Fruit fly (Drosophila melanogaster) whole organism, prepupa: ENCODE measurements around the gene CG32563.

Experiments used
- CG8319 ChIP-seq: fragments of 200-800 bp; sonication (Bioruptor generic); optimal IDR thresholded peaks from 3 replicates; lab custom pipeline; 2016; ENCODE audit warnings: missing biosample characterization, missing genetic modification characterization
- Eip93F ChIP-seq: fragments of 200-800 bp; sonication (Bioruptor generic); optimal IDR thresholded peaks from 2 replicates; lab custom pipeline; 2016; ENCODE audit warnings: missing biosample characterization, mild to moderate bottlenecking, missing genetic modification characterization
- Gug ChIP-seq: fragments of 200-800 bp; sonication (Bioruptor generic); IDR thresholded peaks from 2 replicates; pipeline ENCODE4 v1.3.6; 2022; ENCODE audit warnings: missing biosample characterization, missing genetic modification characterization
- Hr4 ChIP-seq: fragments of 200-800 bp; sonication (Bioruptor generic); optimal IDR thresholded peaks from 3 replicates; lab custom pipeline; 2016; ENCODE audit warnings: missing biosample characterization, missing genetic modification characterization
- Lpt ChIP-seq: fragments of 200-800 bp; sonication (Bioruptor generic); optimal IDR thresholded peaks from 3 replicates; lab custom pipeline; 2016; ENCODE audit warnings: missing biosample characterization, missing genetic modification characterization
- OdsH ChIP-seq: fragments of 200-800 bp; sonication (Bioruptor generic); optimal IDR thresholded peaks from 3 replicates; lab custom pipeline; 2016; ENCODE audit warnings: missing biosample characterization, missing genetic modification characterization
- Sox102F ChIP-seq: fragments of 200-800 bp; sonication (Bioruptor generic); optimal IDR thresholded peaks from 2 replicates; lab custom pipeline; 2016; ENCODE audit warnings: missing biosample characterization, mild to moderate bottlenecking, missing genetic modification characterization
- achi ChIP-seq: fragments of 200-800 bp; sonication (Bioruptor generic); optimal IDR thresholded peaks from 3 replicates; lab custom pipeline; 2016; ENCODE audit warnings: missing biosample characterization, missing genetic modification characterization
- fd85E ChIP-seq: fragments of 200-800 bp; sonication (Bioruptor generic); optimal IDR thresholded peaks from 3 replicates; lab custom pipeline; 2016; ENCODE audit warnings: missing biosample characterization, missing genetic modification characterization
- net ChIP-seq: fragments of 200-800 bp; sonication (Bioruptor generic); optimal IDR thresholded peaks from 3 replicates; lab custom pipeline; 2016; ENCODE audit warnings: missing biosample characterization, missing genetic modification characterization
- salr ChIP-seq, 2 experiments: fragments of 200-800 bp; sonication (Bioruptor generic); optimal IDR thresholded peaks; 3 replicates each; lab custom pipeline; 2016 to 2018; ENCODE audit warnings: missing biosample characterization in 2 of 2, missing genetic modification characterization in 2 of 2, mild to moderate bottlenecking in 1 of 2

- TF ChIP-seq net (GFP tag; lab: Kevin White, UChicago): peak; percentile 43
- peak; percentile 18 for TF ChIP-seq Lpt (GFP tag; lab: Kevin White, UChicago)
- TF ChIP-seq Sox102F (GFP tag; lab: Kevin White, UChicago): peak; percentile 13
- TF ChIP-seq Hr4: peak; percentile 50
- peak; percentile 54 for TF ChIP-seq OdsH (GFP tag; lab: Kevin White, UChicago)
- peak; percentile 5 to 51 for TF ChIP-seq salr (GFP tag; optimal IDR thresholded peaks at IDR 0.05; lab: Kevin White, UChicago)
- no peak for TF ChIP-seq Eip93F (GFP tag; lab: Kevin White, UChicago)
- TF ChIP-seq achi (GFP tag; lab: Kevin White, UChicago): peak; percentile 76
- peak; percentile 47 for TF ChIP-seq fd85E
- TF ChIP-seq Gug (GFP tag; lab: Robert Waterston, UW): peak; percentile 65
- peak; percentile 8 for TF ChIP-seq CG8319 (GFP tag; lab: Kevin White, UChicago)
Measured at dm6 chrX:17170484-17170944, 37.7 kb upstream of the CG32563 start.
